Fruit fly (Drosophila melanogaster) whole organism, embryonic: ENCODE results near the gene CG9775.
A peak's percentile ranks its signal among the peaks of the same experiment; 100 is the strongest.

Source experiments
- Awh ChIP-seq: fragments of 200-800 bp; sonication (Bioruptor generic); IDR thresholded peaks from 2 replicates; pipeline ENCODE4, ENCODE4 v1.3.6; 2022; ENCODE audit warnings: missing biosample characterization, missing genetic modification characterization
- CG11247 ChIP-seq: fragments of 200-800 bp; sonication (Bioruptor generic); IDR thresholded peaks from 2 replicates; pipeline ENCODE4 v1.3.6; 2022; ENCODE audit warnings: missing biosample characterization, missing genetic modification characterization
- CG11398 ChIP-seq: fragments of 200-800 bp; sonication (Bioruptor generic); optimal IDR thresholded peaks from 2 replicates; lab custom pipeline; 2016; ENCODE audit warnings: missing biosample characterization, missing genetic modification characterization
- CG15269 ChIP-seq: fragments of 200-800 bp; sonication (Bioruptor generic); optimal IDR thresholded peaks from 2 replicates; lab custom pipeline; 2018; ENCODE audit warnings: missing biosample characterization, mild to moderate bottlenecking, missing genetic modification characterization, moderate library complexity
- CG15479 ChIP-seq: fragments of 200-800 bp; sonication (Bioruptor generic); optimal IDR thresholded peaks from 3 replicates; lab custom pipeline; 2019; ENCODE audit warnings: missing biosample characterization, mild to moderate bottlenecking, missing genetic modification characterization, moderate library complexity
- CG1602 ChIP-seq: fragments of 200-800 bp; sonication (Bioruptor generic); optimal IDR thresholded peaks from 3 replicates; lab custom pipeline; 2016; ENCODE audit warnings: missing biosample characterization, missing genetic modification characterization
- CG2712 ChIP-seq: fragments of 200-800 bp; optimal IDR thresholded peaks from 3 replicates; lab custom pipeline; 2019; ENCODE audit warnings: missing biosample characterization, mild to moderate bottlenecking, missing genetic modification characterization, moderate library complexity
- CG32532 ChIP-seq: fragments of 200-800 bp; sonication (Bioruptor generic); IDR thresholded peaks from 2 replicates; pipeline ENCODE4 v1.3.6; 2022; ENCODE audit warnings: missing biosample characterization, missing genetic modification characterization
- CG32767 ChIP-seq: fragments of 200-800 bp; sonication (Bioruptor generic); IDR thresholded peaks from 2 replicates; pipeline ENCODE4 v1.3.6; 2022; ENCODE audit warnings: missing biosample characterization, missing genetic modification characterization
- CG33213 ChIP-seq: fragments of 200-800 bp; sonication (Bioruptor generic); optimal IDR thresholded peaks from 3 replicates; lab custom pipeline; 2016; ENCODE audit warnings: missing biosample characterization, missing genetic modification characterization
- CG4424 ChIP-seq: fragments of 200-800 bp; sonication (Bioruptor generic); optimal IDR thresholded peaks from 3 replicates; lab custom pipeline; 2016; ENCODE audit warnings: missing biosample characterization, missing genetic modification characterization
- CG6791 ChIP-seq: fragments of 200-800 bp; sonication (Bioruptor generic); IDR thresholded peaks from 3 replicates; pipeline ENCODE4 v1.3.6; 2022; ENCODE audit warnings: missing biosample characterization, missing genetic modification characterization; ENCODE audit not compliant: partially characterized antibody
- CG7271 ChIP-seq: fragments of 200-800 bp; sonication (Bioruptor generic); optimal IDR thresholded peaks from 2 replicates; lab custom pipeline; 2018; ENCODE audit warnings: missing biosample characterization, mild to moderate bottlenecking, missing genetic modification characterization, moderate library complexity
- CG8290 ChIP-seq, 3 experiments: fragments of 200-800 bp; sonication (Bioruptor generic); optimal IDR thresholded peaks; 2 replicates each; lab custom pipeline; 2016 to 2019; ENCODE audit warnings: missing biosample characterization in 3 of 3, missing genetic modification characterization in 3 of 3, mild to moderate bottlenecking in 2 of 3, moderate library complexity in 1 of 3
- CG8765 ChIP-seq: fragments of 200-800 bp; sonication (Bioruptor generic); IDR thresholded peaks from 2 replicates; pipeline ENCODE4 v1.3.6; 2022; ENCODE audit warnings: missing biosample characterization, missing genetic modification characterization
- Drgx ChIP-seq: fragments of 200-800 bp; sonication (Bioruptor generic); IDR thresholded peaks from 2 replicates; pipeline ENCODE4 v1.3.6; 2022; ENCODE audit warnings: missing biosample characterization, missing genetic modification characterization
- H2.0 ChIP-seq: fragments of 200-800 bp; sonication (Bioruptor generic); IDR thresholded peaks from 2 replicates; pipeline ENCODE4 v1.3.6; 2022; ENCODE audit warnings: missing biosample characterization, missing genetic modification characterization
- HLH3B ChIP-seq: fragments of 200-800 bp; sonication (Bioruptor generic); IDR thresholded peaks from 2 replicates; pipeline ENCODE4 v1.3.6; 2022; ENCODE audit warnings: missing biosample characterization, missing genetic modification characterization
- HmgZ ChIP-seq: fragments of 200-800 bp; sonication (Bioruptor generic); optimal IDR thresholded peaks from 2 replicates; lab custom pipeline; 2018; ENCODE audit warnings: missing biosample characterization, mild to moderate bottlenecking, missing genetic modification characterization
- Hmr ChIP-seq: fragments of 200-800 bp; sonication (Bioruptor generic); optimal IDR thresholded peaks from 3 replicates; lab custom pipeline; 2017; ENCODE audit warnings: mild to moderate bottlenecking, missing biosample characterization, missing genetic modification reagents, missing genetic modification characterization
- Hsf ChIP-seq: fragments of 200-800 bp; sonication (Bioruptor generic); optimal IDR thresholded peaks from 3 replicates; lab custom pipeline; 2016; ENCODE audit warnings: missing biosample characterization, missing genetic modification characterization
- MESR4 ChIP-seq: fragments of 200-800 bp; sonication (Bioruptor generic); optimal IDR thresholded peaks from 2 replicates; lab custom pipeline; 2018; ENCODE audit warnings: missing biosample characterization, mild to moderate bottlenecking, missing genetic modification characterization, moderate library complexity
- Nf-YB ChIP-seq: fragments of 200-800 bp; sonication (Bioruptor generic); optimal IDR thresholded peaks from 3 replicates; lab custom pipeline; 2019; ENCODE audit warnings: missing biosample characterization, mild to moderate bottlenecking, missing genetic modification characterization, moderate library complexity
- Opbp ChIP-seq: fragments of 200-800 bp; sonication (Bioruptor generic); IDR thresholded peaks from 3 replicates; pipeline ENCODE4 v1.3.6; 2022; ENCODE audit warnings: missing biosample characterization, missing genetic modification characterization; ENCODE audit not compliant: partially characterized antibody
- bbx ChIP-seq: fragments of 200-800 bp; sonication (Bioruptor generic); IDR thresholded peaks from 2 replicates; pipeline ENCODE4 v1.3.6; 2022; ENCODE audit warnings: missing biosample characterization, missing genetic modification characterization; ENCODE audit not compliant: partially characterized antibody
- br ChIP-seq: fragments of >200 bp; optimal IDR thresholded peaks from 2 replicates; lab custom pipeline; 2017
- bsh ChIP-seq, 2 experiments: fragments of 200-800 bp; sonication (Bioruptor generic); optimal IDR thresholded peaks; 2 replicates each; lab custom pipeline; 2017 to 2018; ENCODE audit warnings: mild to moderate bottlenecking in 2 of 2, missing biosample characterization in 2 of 2, missing genetic modification characterization in 2 of 2, moderate library complexity in 1 of 2
- en ChIP-seq: fragments of 200-800 bp; sonication (Bioruptor generic); optimal IDR thresholded peaks from 2 replicates; lab custom pipeline; 2016; ENCODE audit warnings: missing biosample characterization, missing genetic modification characterization
- eyg ChIP-seq: fragments of 200-800 bp; sonication (Bioruptor generic); optimal IDR thresholded peaks from 3 replicates; lab custom pipeline; 2016; ENCODE audit warnings: missing biosample characterization, missing genetic modification characterization
- fd3F ChIP-seq: fragments of 200-800 bp; sonication (Bioruptor generic); optimal IDR thresholded peaks from 2 replicates; lab custom pipeline; 2018; ENCODE audit warnings: missing biosample characterization, mild to moderate bottlenecking, missing genetic modification characterization, moderate library complexity
- gem ChIP-seq: fragments of 200-800 bp; sonication (Bioruptor generic); optimal IDR thresholded peaks from 2 replicates; lab custom pipeline; 2019; ENCODE audit warnings: missing biosample characterization, mild to moderate bottlenecking, missing genetic modification characterization, moderate library complexity
- gt ChIP-seq: fragments of 200-800 bp; sonication (Bioruptor generic); IDR thresholded peaks from 2 replicates; pipeline ENCODE4 v1.3.6; 2022; ENCODE audit warnings: missing biosample characterization, missing genetic modification characterization
- hkb ChIP-seq, 2 experiments: fragments of 200-800 bp in 1 of 2; fragments of >200 bp in 1 of 2; sonication (Bioruptor generic) in 1 of 2; IDR thresholded peaks in 1 of 2; optimal IDR thresholded peaks in 1 of 2; 2 replicates each; pipeline versions ENCODE4 v1.3.6 to Lab custom; 2017 to 2022; ENCODE audit warnings: missing biosample characterization in 1 of 2, missing genetic modification characterization in 1 of 2
- kay ChIP-seq: fragments of 200-800 bp; sonication (Bioruptor generic); optimal IDR thresholded peaks from 2 replicates; lab custom pipeline; 2016; ENCODE audit warnings: missing biosample characterization, missing genetic modification characterization
- klu ChIP-seq: fragments of 200-800 bp; sonication (Bioruptor generic); IDR thresholded peaks from 2 replicates; pipeline ENCODE4 v1.3.6; 2022; ENCODE audit warnings: missing biosample characterization, missing genetic modification characterization
- mam ChIP-seq: fragments of 200-800 bp; sonication (Bioruptor generic); optimal IDR thresholded peaks from 3 replicates; lab custom pipeline; 2016; ENCODE audit warnings: missing biosample characterization, missing genetic modification characterization
- oc ChIP-seq: fragments of 200-800 bp; sonication (Bioruptor generic); optimal IDR thresholded peaks from 2 replicates; lab custom pipeline; 2018; ENCODE audit warnings: missing biosample characterization, mild to moderate bottlenecking, missing genetic modification characterization, moderate library complexity
- prd ChIP-seq, 3 experiments: fragments of >200 bp in 2 of 3; fragments of 200-800 bp in 1 of 3; sonication (Bioruptor generic) in 1 of 3; optimal IDR thresholded peaks in 2 of 3; IDR thresholded peaks in 1 of 3; 2 replicates in 2 of 3; 3 replicates in 1 of 3; pipeline versions ENCODE4 v1.3.6 to Lab custom; 2017 to 2022; ENCODE audit warnings: missing biosample characterization in 1 of 3, missing genetic modification characterization in 1 of 3
- sens ChIP-seq: fragments of 200-800 bp; sonication (Bioruptor generic); peaks from one replicate; lab custom pipeline; 2016; ENCODE audit warnings: missing biosample characterization, missing genetic modification characterization
- sens-2 ChIP-seq: fragments of 200-800 bp; sonication (Bioruptor generic); IDR thresholded peaks from 2 replicates; pipeline ENCODE4 v1.3.6; 2022; ENCODE audit warnings: missing biosample characterization, missing genetic modification characterization
- usp ChIP-seq: fragments of >200 bp; optimal IDR thresholded peaks from 2 replicates; lab custom pipeline; 2017; ENCODE audit warnings: missing biosample characterization, missing genetic modification characterization
- vvl ChIP-seq: fragments of 200-800 bp; sonication (Bioruptor generic); IDR thresholded peaks from 2 replicates; pipeline ENCODE4 v1.3.6; 2022; ENCODE audit warnings: missing biosample characterization, missing genetic modification characterization

Gene CG9775

dm6 chr3R:4663068-4663467 is 21.4 kb upstream of the CG9775 start (continued):
- no peak for TF ChIP-seq br
- peak; percentile 53 for TF ChIP-seq CG11247 (GFP tag; lab: Robert Waterston, UW)
- no peak for TF ChIP-seq Opbp (GFP tag; lab: Robert Waterston, UW)
- TF ChIP-seq fd3F, result no peak
- peak; percentile 83 for TF ChIP-seq HLH3B
- peak; percentile 16 for TF ChIP-seq oc (tag; lab: Kevin White, UChicago)
- TF ChIP-seq sens-2 (GFP tag; lab: Robert Waterston, UW), result peak; percentile 53; the same call in 1 of the 2 replicates
- TF ChIP-seq Hsf, result peak; percentile 50
- peak; percentile 73 for TF ChIP-seq CG32767 (GFP tag; lab: Robert Waterston, UW)
- peak; percentile 56 for TF ChIP-seq kay
- peak; percentile 62 for TF ChIP-seq gt (GFP tag; lab: Robert Waterston, UW)
- TF ChIP-seq Awh (GFP tag; lab: Robert Waterston, UW), result peak; percentile 70
- peak; percentile 62 for TF ChIP-seq CG15269 (tag; lab: Kevin White, UChicago)
- TF ChIP-seq prd (optimal IDR thresholded peaks at IDR 0.05; lab: Kevin White, UChicago), result no peak
- TF ChIP-seq prd (GFP tag; IDR thresholded peaks at IDR 0.05; lab: Robert Waterston, UW), result peak; percentile 95
- TF ChIP-seq HmgZ (tag; lab: Kevin White, UChicago), result peak; percentile 5
- no peak for TF ChIP-seq bbx (GFP tag; lab: Robert Waterston, UW)
- peak; percentile 39 for TF ChIP-seq CG15479 (GFP tag; lab: Kevin White, UChicago)
- TF ChIP-seq CG11398, result no peak
- TF ChIP-seq usp, result no peak
- TF ChIP-seq Hmr (GFP tag; lab: Kevin White, UChicago), result peak; percentile 48
- TF ChIP-seq MESR4 (GFP tag; lab: Kevin White, UChicago), result no peak
- TF ChIP-seq CG1602 (GFP tag; lab: Kevin White, UChicago), result peak; percentile 53
- TF ChIP-seq en (GFP tag; lab: Kevin White, UChicago), result no peak
- TF ChIP-seq klu (GFP tag; lab: Robert Waterston, UW), result peak; percentile 65
- TF ChIP-seq CG7271 (tag; lab: Kevin White, UChicago), result peak; percentile 93
- peak; percentile 48 for TF ChIP-seq CG33213
- TF ChIP-seq, all 482 proteins: peak for 325

dm6 chr3R:4661640-4662039 is 20.0 kb upstream of the CG9775 start:
- TF ChIP-seq CG8290 (GFP tag; optimal IDR thresholded peaks at IDR 0.05; lab: Kevin White, UChicago) (no peak), CG8290 (tag; optimal IDR thresholded peaks at IDR 0.05; lab: Kevin White, UChicago) (no peak), CG4424 (GFP tag; lab: Kevin White, UChicago) (peak; percentile 2), CG2712 (peak; percentile 8), vvl (GFP tag; lab: Robert Waterston, UW) (0 out of 2 replicates have a peak, but pooled peaks have one; percentile 11), bsh (GFP tag; optimal IDR thresholded peaks at IDR 0.05; lab: Kevin White, UChicago) (no peak), H2.0 (GFP tag; lab: Robert Waterston, UW) (no peak), mam (GFP tag; lab: Kevin White, UChicago) (no peak), CG32532 (GFP tag; lab: Robert Waterston, UW) (no peak), Drgx (GFP tag; lab: Robert Waterston, UW) (peak; percentile 7; the same call in 1 of the 2 replicates), Nf-YB (GFP tag; lab: Kevin White, UChicago) (no peak), gem (tag; lab: Kevin White, UChicago) (peak; percentile 4), CG8765 (GFP tag; lab: Robert Waterston, UW) (no peak), sens (GFP tag; lab: Kevin White, UChicago) (peak; percentile 62), eyg (GFP tag; lab: Kevin White, UChicago) (no peak), hkb (optimal IDR thresholded peaks at IDR 0.05; lab: Kevin White, UChicago) (no peak), hkb (GFP tag; IDR thresholded peaks at IDR 0.05; lab: Robert Waterston, UW) (no peak), CG6791 (GFP tag; lab: Robert Waterston, UW) (no peak)
- TF ChIP-seq, all 482 proteins: peak for 6
